Fruit fly (Drosophila melanogaster): ENCODE data around the gene CG33158.

dm6 chr3L:16480408-16481193 is 61.2 kb downstream of the CG33158 start:
- TF ChIP-seq h (optimal IDR thresholded peaks at IDR 0.05) (no peak), psq (optimal IDR thresholded peaks at IDR 0.05) (no peak), ttk (optimal IDR thresholded peaks at IDR 0.05) (no peak), Myc (optimal IDR thresholded peaks at IDR 0.05) (no peak), insv (optimal IDR thresholded peaks at IDR 0.05) (no peak)

Measured in Kc167 (cell line).